Worm (Caenorhabditis elegans) whole organism, L3 larva: Measurements from ENCODE around the gene Y37H2A.12.

Experiments used
- R02D3.7 ChIP-seq: fragments of 150-350 bp; optimal IDR thresholded peaks from 2 replicates; lab custom pipeline; 2014; ENCODE audit warnings: missing biosample characterization, missing genetic modification characterization
- ZK546.5 ChIP-seq: sonication (generic microtip); optimal IDR thresholded peaks from 2 replicates; lab custom pipeline; 2017; ENCODE audit warnings: missing biosample characterization, missing genetic modification characterization
- ceh-16 ChIP-seq: sonication (generic microtip); optimal IDR thresholded peaks from 2 replicates; lab custom pipeline; 2017; ENCODE audit warnings: missing biosample characterization, missing genetic modification characterization
- ceh-28 ChIP-seq: fragments of 150-350 bp; optimal IDR thresholded peaks from 2 replicates; lab custom pipeline; 2014; ENCODE audit warnings: missing biosample characterization, missing genetic modification reagents, missing genetic modification characterization
- daf-12 ChIP-seq: fragments of 150-350 bp; optimal IDR thresholded peaks from 2 replicates; lab custom pipeline; 2014; ENCODE audit warnings: missing biosample characterization, missing genetic modification reagents, missing genetic modification characterization
- egl-27 ChIP-seq: sonication (generic microtip); optimal IDR thresholded peaks from 4 replicates; lab custom pipeline; 2017; ENCODE audit warnings: missing biosample characterization, missing genetic modification reagents, missing genetic modification characterization
- elt-1 ChIP-seq: fragments of 150-350 bp; optimal IDR thresholded peaks from 2 replicates; lab custom pipeline; 2014; ENCODE audit warnings: missing biosample characterization, missing genetic modification characterization
- elt-3 ChIP-seq, 3 experiments: fragments of 150-350 bp in 1 of 3; sonication (generic microtip) in 2 of 3; optimal IDR thresholded peaks; 2 replicates in 2 of 3; 4 replicates in 1 of 3; lab custom pipeline; 2014 to 2017; ENCODE audit warnings: missing biosample characterization in 3 of 3, missing genetic modification characterization in 3 of 3
- fkh-10 ChIP-seq: sonication (generic microtip); optimal IDR thresholded peaks from 2 replicates; lab custom pipeline; 2017; ENCODE audit warnings: missing biosample characterization, missing genetic modification reagents, missing genetic modification characterization
- fkh-2 ChIP-seq: fragments of 150-350 bp; optimal IDR thresholded peaks from 2 replicates; lab custom pipeline; 2014; ENCODE audit warnings: missing biosample characterization, missing genetic modification reagents, missing genetic modification characterization
- fos-1 ChIP-seq: fragments of 150-350 bp; optimal IDR thresholded peaks from 2 replicates; lab custom pipeline; 2014; ENCODE audit warnings: missing biosample characterization, missing genetic modification characterization
- hmg-11 ChIP-seq: sonication (generic microtip); optimal IDR thresholded peaks from 2 replicates; lab custom pipeline; 2016; ENCODE audit warnings: missing genetic modification characterization, missing compliant biosample characterization
- lin-15B ChIP-seq: fragments of 150-350 bp; optimal IDR thresholded peaks from 2 replicates; lab custom pipeline; 2014; ENCODE audit warnings: missing biosample characterization, missing genetic modification characterization
- lin-39 ChIP-seq: fragments of 150-350 bp; optimal IDR thresholded peaks from 2 replicates; lab custom pipeline; 2018; ENCODE audit warnings: missing biosample characterization, missing genetic modification reagents, missing genetic modification characterization
- lsy-12 ChIP-seq: sonication (generic microtip); optimal IDR thresholded peaks from 2 replicates; lab custom pipeline; 2016; ENCODE audit warnings: mild to moderate bottlenecking, missing genetic modification characterization, missing compliant biosample characterization
- mdl-1 ChIP-seq: fragments of 150-350 bp; optimal IDR thresholded peaks from 2 replicates; lab custom pipeline; 2014; ENCODE audit warnings: missing biosample characterization, missing genetic modification characterization
- mml-1 ChIP-seq: fragments of 150-350 bp; sonication (generic microtip); optimal IDR thresholded peaks from 3 replicates; lab custom pipeline; 2014; ENCODE audit warnings: missing biosample characterization, missing genetic modification characterization
- nfya-1 ChIP-seq: sonication (generic microtip); optimal IDR thresholded peaks from 2 replicates; lab custom pipeline; 2017; ENCODE audit warnings: missing genetic modification characterization, mild to moderate bottlenecking, missing compliant biosample characterization, antibody characterized with exemption, moderate library complexity; ENCODE audit not compliant: insufficient read depth
- nhr-11 ChIP-seq: fragments of 150-350 bp; optimal IDR thresholded peaks from 2 replicates; lab custom pipeline; 2014; ENCODE audit warnings: missing biosample characterization, missing genetic modification characterization
- nhr-23 ChIP-seq: fragments of 150-350 bp; optimal IDR thresholded peaks from 2 replicates; lab custom pipeline; 2014; ENCODE audit warnings: missing biosample characterization, missing genetic modification reagents, missing genetic modification characterization
- nhr-25 ChIP-seq: sonication (generic microtip); optimal IDR thresholded peaks from 2 replicates; lab custom pipeline; 2017; ENCODE audit warnings: missing biosample characterization, missing genetic modification characterization
- nhr-67 ChIP-seq: fragments of 150-350 bp; optimal IDR thresholded peaks from 2 replicates; lab custom pipeline; 2014; ENCODE audit warnings: missing biosample characterization, missing genetic modification characterization
- nhr-76 ChIP-seq: fragments of 150-350 bp; sonication (generic microtip); optimal IDR thresholded peaks from 5 replicates; lab custom pipeline; 2014; ENCODE audit warnings: missing biosample characterization, missing genetic modification characterization
- nhr-77 ChIP-seq: fragments of 150-350 bp; optimal IDR thresholded peaks from 2 replicates; lab custom pipeline; 2014; ENCODE audit warnings: missing biosample characterization, missing genetic modification characterization
- pqm-1 ChIP-seq: fragments of 150-350 bp; optimal IDR thresholded peaks from 2 replicates; lab custom pipeline; 2017; ENCODE audit warnings: missing biosample characterization, missing genetic modification characterization, inconsistent platforms
- sea-2 ChIP-seq: fragments of 150-350 bp; sonication (generic microtip); optimal IDR thresholded peaks from 4 replicates; lab custom pipeline; 2014; ENCODE audit warnings: missing biosample characterization, missing genetic modification reagents, missing genetic modification characterization
- skn-1 ChIP-seq: fragments of 150-350 bp; optimal IDR thresholded peaks from 2 replicates; lab custom pipeline; 2014; ENCODE audit warnings: missing biosample characterization, missing genetic modification characterization
- snpc-4 ChIP-seq: fragments of 150-350 bp; optimal IDR thresholded peaks from 2 replicates; lab custom pipeline; 2014; ENCODE audit warnings: missing biosample characterization, missing genetic modification characterization
- tbx-2 ChIP-seq: sonication (generic microtip); optimal IDR thresholded peaks from 2 replicates; lab custom pipeline; 2016; ENCODE audit warnings: mild to moderate bottlenecking, missing genetic modification characterization, missing compliant biosample characterization
- unc-39 ChIP-seq: sonication (generic microtip); optimal IDR thresholded peaks from 4 replicates; lab custom pipeline; 2017; ENCODE audit warnings: missing biosample characterization, missing genetic modification characterization
- unc-62 ChIP-seq: fragments of 150-350 bp; sonication (generic microtip); optimal IDR thresholded peaks from 4 replicates; lab custom pipeline; 2014; ENCODE audit warnings: missing biosample characterization, missing genetic modification reagents, missing genetic modification characterization
- zag-1 ChIP-seq: fragments of 150-350 bp; optimal IDR thresholded peaks from 2 replicates; lab custom pipeline; 2014; ENCODE audit warnings: missing biosample characterization, missing genetic modification characterization

The Y37H2A.12 gene

DNA sequence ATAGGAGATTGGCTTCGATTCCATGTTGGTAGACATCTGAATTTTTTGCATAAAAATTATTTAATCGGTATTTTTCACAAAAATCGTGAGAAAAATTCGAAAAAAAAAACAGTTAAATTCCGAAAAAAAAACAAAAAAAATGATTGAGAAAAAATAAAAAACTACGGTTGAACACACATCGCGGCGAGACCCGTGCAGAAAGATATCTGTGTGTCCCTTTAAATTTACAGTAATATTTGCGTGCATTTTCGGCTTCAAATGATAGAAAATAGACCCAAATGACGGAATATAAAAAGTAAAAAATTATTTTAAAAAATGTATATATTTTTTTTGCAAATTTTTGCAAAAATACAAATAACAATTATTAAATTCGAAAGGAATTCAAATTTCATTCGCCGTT lies 6.8 kb upstream of the Y37H2A.12 start:
- TF ChIP-seq unc-39 (no peak), tbx-2 (tag; lab: Kevin White, UChicago) (no peak), sea-2 (no peak), pqm-1 (no peak)

DNA sequence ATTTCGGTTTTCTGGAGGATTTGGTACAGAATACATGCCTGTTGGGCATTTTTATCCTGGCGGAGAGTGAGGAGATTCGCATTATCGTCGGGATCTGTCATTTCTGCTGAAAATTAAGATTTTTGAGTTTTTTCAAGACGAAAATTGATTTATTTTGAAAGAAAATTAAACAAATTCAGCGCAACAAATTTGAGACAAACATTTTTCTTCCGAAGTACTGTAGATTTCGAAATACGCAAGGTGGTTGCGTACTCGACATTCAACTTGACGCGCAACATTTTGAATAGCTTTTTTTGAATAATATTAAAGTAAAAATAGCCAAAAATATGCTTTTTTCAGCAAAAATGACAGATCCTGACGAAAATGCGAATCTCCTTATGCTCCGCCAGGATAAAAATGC lies 3.4 kb upstream of the Y37H2A.12 start, which contains the start of gene Y37H2A.7:
TSS of gene Y37H2A.7 (minus strand) at position 101 of the 400 bp plus-strand sequence.
- TF ChIP-seq skn-1 (no peak), ZK546.5 (no peak), tbx-2 (tag; lab: Kevin White, UChicago) (no peak), daf-12 (tag; lab: Kevin White, UChicago) (no peak), nfya-1 (tag; lab: Kevin White, UChicago) (no peak), fos-1 (tag; lab: Kevin White, UChicago) (no peak), fkh-10 (GFP tag; lab: Kevin White, UChicago) (no peak), elt-1 (tag; lab: Kevin White, UChicago) (no peak), ceh-16 (tag; lab: Kevin White, UChicago) (no peak), pqm-1 (no peak), nhr-76 (tag; lab: Kevin White, UChicago) (no peak), lin-15B (no peak), lin-39 (tag; lab: Kevin White, UChicago) (no peak), fkh-2 (no peak), R02D3.7 (no peak), snpc-4 (tag; lab: Kevin White, UChicago) (no peak), nhr-25 (tag; lab: Kevin White, UChicago) (no peak), sea-2 (no peak), mml-1 (tag; lab: Kevin White, UChicago) (no peak)

DNA sequence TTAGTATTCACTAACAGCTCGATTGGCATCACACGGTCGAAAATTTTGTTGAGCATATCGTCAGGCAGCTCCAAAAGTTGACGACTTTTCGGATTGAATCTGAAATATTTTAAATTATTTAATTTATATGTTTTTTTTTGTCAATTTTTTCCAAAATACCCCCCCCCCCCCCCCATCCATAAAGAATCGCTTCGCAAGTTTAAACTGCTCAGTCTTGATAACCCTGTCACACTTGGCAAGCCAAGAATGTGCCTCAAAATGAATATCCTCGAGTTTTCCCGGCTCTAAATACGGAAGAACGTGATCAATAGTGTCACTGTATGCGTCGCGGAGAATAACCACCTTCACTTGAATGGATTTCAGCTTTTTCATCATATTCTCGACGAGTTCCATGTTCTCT lies 2.2 kb upstream of the Y37H2A.12 start, which contains the start of gene Y37H2A.18:
TSS of gene Y37H2A.18 (minus strand) at position 101 of the 400 bp plus-strand sequence.
- TF ChIP-seq nhr-23 (tag; lab: Kevin White, UChicago) (no peak), nhr-11 (tag; lab: Kevin White, UChicago) (no peak), unc-39 (no peak), R02D3.7 (no peak), ceh-28 (no peak)

DNA sequence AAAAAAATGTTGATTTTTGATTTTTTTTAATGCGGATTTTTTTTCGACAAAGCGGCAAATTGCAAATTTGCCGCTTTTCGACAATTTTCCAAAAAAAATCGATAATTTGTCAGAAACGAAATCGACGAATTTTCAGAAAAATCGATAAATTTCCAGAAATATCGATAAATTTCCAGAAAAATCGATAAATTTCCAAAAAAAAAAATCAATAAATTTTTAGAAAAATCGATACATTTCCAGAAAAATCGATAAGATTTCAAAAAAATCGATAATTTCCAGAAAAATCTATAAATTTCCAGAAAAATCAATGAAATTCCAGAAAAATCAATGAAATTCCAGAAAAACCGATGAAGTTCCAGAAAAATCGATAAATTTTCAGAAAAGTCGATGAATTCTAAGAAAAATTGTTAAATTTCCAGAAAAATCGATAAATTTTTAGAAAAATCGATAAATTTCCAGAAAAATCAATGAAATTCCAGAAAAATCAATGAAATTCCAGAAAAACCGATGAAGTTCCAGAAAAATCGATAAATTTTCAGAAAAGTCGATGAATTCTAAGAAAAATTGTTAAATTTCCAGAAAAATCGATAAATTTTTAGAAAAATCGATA lies 1.2 kb downstream of the Y37H2A.12 start:
- peak; percentile 82 for TF ChIP-seq ceh-28

DNA sequence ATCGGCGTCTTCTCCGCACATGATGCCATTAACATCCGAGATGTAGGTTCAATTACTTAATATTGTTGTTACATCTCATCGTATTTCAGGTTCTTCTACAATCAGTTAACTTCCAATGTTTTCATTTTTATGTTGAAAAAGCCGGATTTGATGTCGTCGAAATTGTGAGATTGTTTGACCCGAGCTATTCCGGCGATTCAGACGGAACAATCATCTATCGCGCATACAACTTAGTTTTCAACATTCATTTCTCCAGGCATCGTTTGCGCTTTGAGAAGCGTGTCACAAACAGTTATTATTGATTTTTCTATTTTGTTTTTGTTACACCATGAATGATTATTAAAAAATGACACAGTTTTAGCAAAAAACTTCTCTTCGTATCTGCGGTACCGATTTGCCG lies 2.4 kb downstream of the Y37H2A.12 start:
- TF ChIP-seq lsy-12 (tag; lab: Kevin White, UChicago) (no peak), pqm-1 (no peak), nhr-11 (tag; lab: Kevin White, UChicago) (no peak), egl-27 (no peak), mdl-1 (tag; lab: Kevin White, UChicago) (no peak), nhr-67 (tag; lab: Kevin White, UChicago) (no peak)

DNA sequence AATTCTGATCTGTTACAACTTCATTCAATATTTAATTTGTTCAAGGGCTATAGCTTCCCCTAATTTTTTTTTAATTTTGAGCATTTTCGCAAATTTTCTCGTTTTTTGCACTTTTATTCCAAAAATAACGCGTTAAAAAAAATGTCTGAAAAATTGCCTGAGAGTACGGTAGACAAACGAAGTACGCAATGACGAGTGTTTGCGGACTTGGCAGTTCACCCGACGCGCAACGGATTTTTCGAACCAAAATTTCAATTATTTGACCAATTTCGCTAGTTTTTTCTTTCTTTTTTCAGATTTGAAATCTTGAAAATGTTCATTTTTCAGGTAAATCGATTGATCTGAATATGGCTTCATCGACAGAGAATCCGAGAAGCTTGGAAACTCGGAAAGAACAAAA lies 3.7 kb downstream of the Y37H2A.12 start, which contains the start of gene fbxa-211:
TSS of gene fbxa-211 (plus strand) at position 328 of the 400 bp plus-strand sequence.
- no peak for TF ChIP-seq hmg-11 (tag; lab: Kevin White, UChicago)
- TF ChIP-seq mml-1 (tag; lab: Kevin White, UChicago): no peak
- no peak for TF ChIP-seq unc-62 (GFP tag; lab: Kevin White, UChicago)
- TF ChIP-seq unc-39: no peak
- no peak for TF ChIP-seq nhr-67 (tag; lab: Kevin White, UChicago)
- TF ChIP-seq lin-39 (tag; lab: Kevin White, UChicago): no peak
- no peak for TF ChIP-seq elt-3 (tag; optimal IDR thresholded peaks at IDR 0.05; lab: Kevin White, UChicago)
- TF ChIP-seq zag-1: no peak
- TF ChIP-seq ceh-28: no peak
- TF ChIP-seq nhr-77 (tag; lab: Kevin White, UChicago): no peak
- TF ChIP-seq tbx-2 (tag; lab: Kevin White, UChicago): no peak
